Fruit fly (Drosophila melanogaster) whole organism, wandering third instar larva: Measurements from ENCODE around the gene CG10226.
A peak's percentile ranks its signal among the peaks of the same experiment; 100 is the strongest.

Source experiments
- Abd-B ChIP-seq: fragments of >200 bp; optimal IDR thresholded peaks from 2 replicates; lab custom pipeline; 2017; ENCODE audit warnings: missing biosample characterization, missing genetic modification characterization
- CG32264 ChIP-seq: fragments of 200-800 bp; sonication (Bioruptor generic); optimal IDR thresholded peaks from 2 replicates; lab custom pipeline; 2016; ENCODE audit warnings: missing biosample characterization, missing genetic modification characterization
- CG9705 ChIP-seq: fragments of 200-800 bp; sonication (Bioruptor generic); optimal IDR thresholded peaks from 2 replicates; lab custom pipeline; 2018; ENCODE audit warnings: missing biosample characterization, mild to moderate bottlenecking, missing genetic modification characterization
- CrebA ChIP-seq: fragments of 200-800 bp; sonication (Bioruptor generic); optimal IDR thresholded peaks from 2 replicates; lab custom pipeline; 2016; ENCODE audit warnings: missing biosample characterization, mild to moderate bottlenecking, missing genetic modification characterization, borderline replicate concordance
- Dfd ChIP-seq: fragments of >200 bp; optimal IDR thresholded peaks from 2 replicates; lab custom pipeline; 2017; ENCODE audit warnings: missing biosample characterization, missing genetic modification characterization
- Dif ChIP-seq: fragments of 200-275, 200-300 bp; sonication (Bioruptor generic); optimal IDR thresholded peaks from 2 replicates; lab custom pipeline; 2018; ENCODE audit warnings: missing biosample characterization, missing genetic modification characterization; ENCODE audit not compliant: partially characterized antibody
- GATAd ChIP-seq: sonication (Bioruptor generic); optimal IDR thresholded peaks from 2 replicates; lab custom pipeline; 2016; ENCODE audit warnings: missing biosample characterization, missing genetic modification characterization
- HLH106 ChIP-seq: fragments of 200-800 bp; optimal IDR thresholded peaks from 3 replicates; lab custom pipeline; 2019; ENCODE audit warnings: missing biosample characterization, mild to moderate bottlenecking, missing genetic modification characterization, moderate library complexity
- Hnf4 ChIP-seq: fragments of 200-800 bp; sonication (Bioruptor generic); optimal IDR thresholded peaks from 2 replicates; lab custom pipeline; 2016; ENCODE audit warnings: missing biosample characterization, mild to moderate bottlenecking, missing genetic modification characterization
- Hr78 ChIP-seq: fragments of >200 bp; optimal IDR thresholded peaks from 2 replicates; lab custom pipeline; 2017; ENCODE audit warnings: missing biosample characterization, missing genetic modification characterization
- Hr83 ChIP-seq: fragments of 200-300 bp; sonication (Bioruptor generic); optimal IDR thresholded peaks from 2 replicates; lab custom pipeline; 2016; ENCODE audit warnings: missing biosample characterization, mild to moderate bottlenecking, missing genetic modification characterization, moderate library complexity; ENCODE audit not compliant: poor library complexity, severe bottlenecking
- Jra ChIP-seq: sonication (Bioruptor generic); optimal IDR thresholded peaks from 2 replicates; lab custom pipeline; 2016; ENCODE audit warnings: missing biosample characterization, missing genetic modification characterization
- Mio ChIP-seq: sonication (Bioruptor generic); optimal IDR thresholded peaks from 2 replicates; lab custom pipeline; 2016; ENCODE audit warnings: missing biosample characterization, missing genetic modification characterization
- Myc ChIP-seq: fragments of >200 bp; optimal IDR thresholded peaks from 2 replicates; lab custom pipeline; 2017
- N ChIP-seq: fragments of >200 bp; optimal IDR thresholded peaks from 2 replicates; lab custom pipeline; 2018; ENCODE audit warnings: missing biosample characterization, missing external identifiers, missing genetic modification characterization
- OdsH ChIP-seq: fragments of 200-800 bp; sonication (Bioruptor generic); optimal IDR thresholded peaks from 2 replicates; lab custom pipeline; 2016; ENCODE audit warnings: missing biosample characterization, mild to moderate bottlenecking, missing genetic modification characterization
- Rel ChIP-seq, 2 experiments: fragments of 200-800 bp; sonication (Bioruptor generic) in 1 of 2; optimal IDR thresholded peaks; 2 replicates in 1 of 2; 3 replicates in 1 of 2; lab custom pipeline; 2016 to 2019; ENCODE audit warnings: mild to moderate bottlenecking in 2 of 2, missing biosample characterization in 2 of 2, missing genetic modification characterization in 2 of 2, moderate library complexity in 1 of 2
- Sp1 ChIP-seq: fragments of 200-800 bp; sonication (Bioruptor generic); optimal IDR thresholded peaks from 3 replicates; lab custom pipeline; 2019; ENCODE audit warnings: missing biosample characterization, mild to moderate bottlenecking, missing genetic modification characterization, moderate library complexity
- Vsx2 ChIP-seq: fragments of 200-300, 225-300 bp; sonication (Bioruptor generic); optimal IDR thresholded peaks from 2 replicates; lab custom pipeline; 2018; ENCODE audit warnings: missing biosample characterization, missing genetic modification characterization; ENCODE audit not compliant: partially characterized antibody
- br ChIP-seq: fragments of 200-800 bp; sonication (Bioruptor generic); optimal IDR thresholded peaks from 2 replicates; lab custom pipeline; 2016; ENCODE audit warnings: missing biosample characterization, missing genetic modification characterization
- brk ChIP-seq: fragments of 200-800 bp; sonication (Bioruptor generic); optimal IDR thresholded peaks from 2 replicates; lab custom pipeline; 2016; ENCODE audit warnings: missing biosample characterization, mild to moderate bottlenecking, missing genetic modification characterization
- dl ChIP-seq, 2 experiments: fragments of 175-275, 200-275 bp in 1 of 2; fragments of 200-275 bp in 1 of 2; sonication (Bioruptor generic); optimal IDR thresholded peaks; lab custom pipeline; 2018; ENCODE audit warnings: mild to moderate bottlenecking in 2 of 2, missing biosample characterization in 2 of 2, missing genetic modification characterization in 2 of 2, moderate library complexity in 2 of 2; ENCODE audit not compliant: partially characterized antibody in 2 of 2, insufficient read depth in 1 of 2
- dmrt93B ChIP-seq: fragments of 200-800 bp; sonication (Bioruptor generic); optimal IDR thresholded peaks from 2 replicates; lab custom pipeline; 2018; ENCODE audit warnings: missing biosample characterization, mild to moderate bottlenecking, missing genetic modification characterization
- dsf ChIP-seq: sonication (Bioruptor generic); optimal IDR thresholded peaks from 2 replicates; lab custom pipeline; 2016; ENCODE audit warnings: missing biosample characterization, missing genetic modification characterization, borderline replicate concordance
- ey ChIP-seq: fragments of 200-800 bp; sonication (Bioruptor generic); optimal IDR thresholded peaks from 2 replicates; lab custom pipeline; 2016; ENCODE audit warnings: missing biosample characterization, missing genetic modification characterization
- foxo ChIP-seq, 2 experiments: fragments of 200-800 bp; sonication (Bioruptor generic); optimal IDR thresholded peaks; 2 replicates in 1 of 2; 3 replicates in 1 of 2; lab custom pipeline; 2016 to 2017; ENCODE audit warnings: missing biosample characterization in 2 of 2, missing genetic modification characterization in 2 of 2
- fru ChIP-seq: fragments of 200-800 bp; sonication (Bioruptor generic); optimal IDR thresholded peaks from 3 replicates; lab custom pipeline; 2016; ENCODE audit warnings: missing biosample characterization, mild to moderate bottlenecking, missing genetic modification characterization
- h ChIP-seq: fragments of 200-800 bp; sonication (Bioruptor generic); optimal IDR thresholded peaks from 3 replicates; lab custom pipeline; 2016; ENCODE audit warnings: missing biosample characterization, mild to moderate bottlenecking, missing genetic modification characterization
- jim ChIP-seq: fragments of 175-275, 200-325 bp; sonication (Bioruptor generic); optimal IDR thresholded peaks from 2 replicates; lab custom pipeline; 2016; ENCODE audit warnings: missing biosample characterization, mild to moderate bottlenecking, missing genetic modification characterization
- lola ChIP-seq: fragments of >200 bp; optimal IDR thresholded peaks from 2 replicates; lab custom pipeline; 2017; ENCODE audit warnings: missing biosample characterization, missing genetic modification characterization
- pan ChIP-seq: fragments of >200 bp; optimal IDR thresholded peaks from 2 replicates; lab custom pipeline; 2017
- psq ChIP-seq: fragments of 200-800 bp; sonication (Bioruptor generic); optimal IDR thresholded peaks from 3 replicates; lab custom pipeline; 2017; ENCODE audit warnings: missing biosample characterization, mild to moderate bottlenecking, missing genetic modification characterization, moderate library complexity
- rgr ChIP-seq: fragments of 200-800 bp; sonication (Bioruptor generic); optimal IDR thresholded peaks from 3 replicates; lab custom pipeline; 2016; ENCODE audit warnings: missing biosample characterization, mild to moderate bottlenecking, missing genetic modification characterization
- sage ChIP-seq: fragments of 200-800 bp; sonication (Bioruptor generic); optimal IDR thresholded peaks from 2 replicates; lab custom pipeline; 2016; ENCODE audit warnings: missing biosample characterization, mild to moderate bottlenecking, missing genetic modification characterization
- sv ChIP-seq: fragments of 200-800 bp; sonication (Bioruptor generic); optimal IDR thresholded peaks from 3 replicates; lab custom pipeline; 2016; ENCODE audit warnings: missing biosample characterization, missing genetic modification characterization
- tai ChIP-seq: sonication (Bioruptor generic); optimal IDR thresholded peaks from 2 replicates; lab custom pipeline; 2016; ENCODE audit warnings: missing biosample characterization, missing genetic modification characterization
- usp ChIP-seq: fragments of >200 bp; optimal IDR thresholded peaks from 2 replicates; lab custom pipeline; 2017; ENCODE audit warnings: missing biosample characterization, missing genetic modification characterization
- woc ChIP-seq: sonication (Bioruptor generic); optimal IDR thresholded peaks from 2 replicates; lab custom pipeline; 2016; ENCODE audit warnings: missing biosample characterization, mild to moderate bottlenecking, missing genetic modification characterization

Gene CG10226

dm6 chr3L:6261230-6261629 lies 21.4 kb upstream of the CG10226 start:
- TF ChIP-seq Rel (GFP tag; optimal IDR thresholded peaks at IDR 0.05; lab: Kevin White, UChicago) (no peak), Rel (tag; optimal IDR thresholded peaks at IDR 0.05; lab: Kevin White, UChicago) (no peak), brk (GFP tag; lab: Kevin White, UChicago) (no peak), sage (GFP tag; lab: Kevin White, UChicago) (no peak), N (GFP tag; lab: Kevin White, UChicago) (no peak), tai (no peak), Hnf4 (no peak)

dm6 chr3L:6258660-6259059 lies 18.8 kb upstream of the CG10226 start, which contains the start of gene CG10163:
Gene CG10163, minus strand, starts transcription at chr3L:6258760.
- TF ChIP-seq lola (GFP tag; lab: Kevin White, UChicago), result no peak
- TF ChIP-seq Sp1, result no peak
- no peak for TF ChIP-seq rgr (GFP tag; lab: Kevin White, UChicago)
- no peak for TF ChIP-seq jim (GFP tag; lab: Kevin White, UChicago)
- TF ChIP-seq dl (GFP tag; optimal IDR thresholded peaks at IDR 0.05; lab: Kevin White, UChicago; ENCODE audit: insufficient read depth in 1 of 2, partially characterized antibody in 2 of 2), result no peak
- no peak for TF ChIP-seq Hr78 (GFP tag; lab: Kevin White, UChicago)
- TF ChIP-seq CrebA (GFP tag; lab: Kevin White, UChicago), result no peak
- no peak for TF ChIP-seq Hr83 (GFP tag; lab: Kevin White, UChicago)
- no peak for TF ChIP-seq Jra
- TF ChIP-seq Hnf4, result no peak
- TF ChIP-seq OdsH (GFP tag; lab: Kevin White, UChicago), result no peak
- no peak for TF ChIP-seq dmrt93B (GFP tag; lab: Kevin White, UChicago)
- no peak for TF ChIP-seq Rel (GFP tag; optimal IDR thresholded peaks at IDR 0.05; lab: Kevin White, UChicago)
- TF ChIP-seq Rel (tag; optimal IDR thresholded peaks at IDR 0.05; lab: Kevin White, UChicago), result no peak
- TF ChIP-seq foxo (GFP tag; optimal IDR thresholded peaks at IDR 0.05; lab: Kevin White, UChicago), result no peak
- no peak for TF ChIP-seq usp (GFP tag; lab: Kevin White, UChicago)

dm6 chr3L:6256408-6257188 lies 16.7 kb upstream of the CG10226 start, which contains the start of gene Best2:
Gene Best2, minus strand, starts transcription at chr3L:6256665.
- TF ChIP-seq Mio (GFP tag; lab: Kevin White, UChicago) (peak; percentile 20), Dfd (GFP tag; lab: Kevin White, UChicago) (no peak), CG9705 (GFP tag; lab: Kevin White, UChicago) (peak; percentile 94), lola (GFP tag; lab: Kevin White, UChicago) (no peak), Rel (GFP tag; optimal IDR thresholded peaks at IDR 0.05; lab: Kevin White, UChicago) (peak; percentile 91), Rel (tag; optimal IDR thresholded peaks at IDR 0.05; lab: Kevin White, UChicago) (peak; percentile 82), Abd-B (GFP tag; lab: Kevin White, UChicago) (no peak), Sp1 (peak; percentile 97), fru (GFP tag; lab: Kevin White, UChicago) (peak; percentile 97), HLH106 (peak; percentile 97), foxo (GFP tag; optimal IDR thresholded peaks at IDR 0.05; lab: Kevin White, UChicago) (peak in 1 of 2 experiments; percentile 96), woc (peak; percentile 90), dl (GFP tag; optimal IDR thresholded peaks at IDR 0.05; lab: Kevin White, UChicago; ENCODE audit: insufficient read depth in 1 of 2, partially characterized antibody in 2 of 2) (peak in 1 of 2 experiments; percentile 39), Dif (GFP tag; lab: Kevin White, UChicago) (peak; percentile 7), rgr (GFP tag; lab: Kevin White, UChicago) (peak; percentile 95), h (GFP tag; lab: Kevin White, UChicago) (peak; percentile 97), Jra (peak; percentile 85), OdsH (GFP tag; lab: Kevin White, UChicago) (peak; percentile 96), tai (peak; percentile 91), CG32264 (peak; percentile 48), pan (no peak), dmrt93B (GFP tag; lab: Kevin White, UChicago) (peak; percentile 91), brk (GFP tag; lab: Kevin White, UChicago) (peak; percentile 91), CrebA (GFP tag; lab: Kevin White, UChicago) (peak; percentile 5), br (GFP tag; lab: Kevin White, UChicago) (peak; percentile 97), sv (GFP tag; lab: Kevin White, UChicago) (peak; percentile 73), psq (GFP tag; lab: Kevin White, UChicago) (peak; percentile 93), sage (GFP tag; lab: Kevin White, UChicago) (peak; percentile 84), N (GFP tag; lab: Kevin White, UChicago) (no peak), Myc (no peak), ey (GFP tag; lab: Kevin White, UChicago) (peak; percentile 95), Hr78 (GFP tag; lab: Kevin White, UChicago) (no peak), Vsx2 (GFP tag; lab: Kevin White, UChicago) (no peak), Hnf4 (peak; percentile 90), GATAd (GFP tag; lab: Kevin White, UChicago) (peak; percentile 26), dsf (GFP tag; lab: Kevin White, UChicago) (peak; percentile 77), jim (GFP tag; lab: Kevin White, UChicago) (no peak)
